Worm (Caenorhabditis elegans) whole organism, L2 larva: ENCODE measurements around the gene vps-54.

Source experiments
- R02D3.7 ChIP-seq: fragments of 150-350 bp; optimal IDR thresholded peaks from 2 replicates; lab custom pipeline; 2014; ENCODE audit warnings: missing biosample characterization, missing genetic modification characterization
- aly-2 ChIP-seq: fragments of 150-350 bp; optimal IDR thresholded peaks from 2 replicates; lab custom pipeline; 2014; ENCODE audit warnings: missing biosample characterization, missing genetic modification characterization
- dmd-4 ChIP-seq: sonication (generic microtip); optimal IDR thresholded peaks from 2 replicates; lab custom pipeline; 2017; ENCODE audit warnings: missing biosample characterization, missing genetic modification characterization
- egl-27 ChIP-seq: sonication (generic microtip); optimal IDR thresholded peaks from 3 replicates; lab custom pipeline; 2017; ENCODE audit warnings: missing biosample characterization, missing genetic modification reagents, missing genetic modification characterization
- fos-1 ChIP-seq: fragments of 150-350 bp; optimal IDR thresholded peaks from 2 replicates; lab custom pipeline; 2014; ENCODE audit warnings: missing biosample characterization, missing genetic modification characterization
- gmeb-1 ChIP-seq: fragments of 150-350 bp; optimal IDR thresholded peaks from 2 replicates; lab custom pipeline; 2014; ENCODE audit warnings: missing biosample characterization, missing genetic modification characterization
- lin-13 ChIP-seq: fragments of 150-350 bp; optimal IDR thresholded peaks from 2 replicates; lab custom pipeline; 2014; ENCODE audit warnings: missing biosample characterization, missing genetic modification reagents, missing genetic modification characterization
- nhr-237 ChIP-seq: fragments of 150-350 bp; optimal IDR thresholded peaks from 2 replicates; lab custom pipeline; 2014; ENCODE audit warnings: missing biosample characterization, missing genetic modification characterization
- nhr-6 ChIP-seq: fragments of 150-350 bp; optimal IDR thresholded peaks from 2 replicates; lab custom pipeline; 2014; ENCODE audit warnings: missing biosample characterization, missing genetic modification characterization
- snpc-4 ChIP-seq: fragments of 150-350 bp; optimal IDR thresholded peaks from 2 replicates; lab custom pipeline; 2014; ENCODE audit warnings: missing biosample characterization, missing genetic modification characterization
- unc-62 ChIP-seq: fragments of 150-350 bp; optimal IDR thresholded peaks from 2 replicates; lab custom pipeline; 2014; ENCODE audit warnings: missing biosample characterization, missing genetic modification reagents, missing genetic modification characterization
- zag-1 ChIP-seq: fragments of 150-350 bp; optimal IDR thresholded peaks from 2 replicates; lab custom pipeline; 2014; ENCODE audit warnings: missing biosample characterization, missing genetic modification characterization

- TF ChIP-seq unc-62 (no peak), R02D3.7 (tag; lab: Kevin White, UChicago) (no peak), zag-1 (no peak), aly-2 (no peak), fos-1 (no peak), snpc-4 (no peak), lin-13 (GFP tag; lab: Kevin White, UChicago) (no peak), nhr-6 (no peak), nhr-237 (tag; lab: Kevin White, UChicago) (no peak), egl-27 (tag; lab: Kevin White, UChicago) (no peak), dmd-4 (tag; lab: Kevin White, UChicago) (no peak), gmeb-1 (tag; lab: Kevin White, UChicago) (no peak)
These were observed 15.6 kb downstream of the vps-54 start, which contains the start of gene col-152 for ce11 chrV:10560621-10561020.
